Worm (Caenorhabditis elegans) whole organism, young adult: ENCODE results near the gene T05H4.11.

Experiments
- B0261.1 ChIP-seq: sonication (generic microtip); optimal IDR thresholded peaks from 2 replicates; lab custom pipeline; 2016; ENCODE audit warnings: mild to moderate bottlenecking, missing genetic modification characterization, moderate library complexity, missing compliant biosample characterization
- C17E4.6 ChIP-seq: fragments of 200-800 bp; sonication (Bioruptor generic); IDR thresholded peaks from 2 replicates; pipeline ENCODE4 v1.3.6; 2022; ENCODE audit warnings: missing genetic modification reagents, missing genetic modification characterization, missing compliant biosample characterization
- D2030.7 ChIP-seq: fragments of 200-800 bp; sonication (Bioruptor generic); IDR thresholded peaks from 2 replicates; pipeline ENCODE4 v1.3.6; 2022; ENCODE audit warnings: missing genetic modification reagents, missing genetic modification characterization, missing compliant biosample characterization
- F23B12.7 ChIP-seq: sonication (generic microtip); optimal IDR thresholded peaks from 2 replicates; lab custom pipeline; 2017; ENCODE audit warnings: missing genetic modification characterization, mild to moderate bottlenecking, missing compliant biosample characterization, antibody characterized with exemption, moderate library complexity; ENCODE audit not compliant: insufficient read depth
- F33H1.4 ChIP-seq: fragments of 200-800 bp; sonication (Bioruptor generic); IDR thresholded peaks from 2 replicates; pipeline ENCODE4 v1.3.6; 2022; ENCODE audit warnings: missing genetic modification reagents, missing genetic modification characterization, missing compliant biosample characterization
- F55B11.4 ChIP-seq: sonication (generic microtip); optimal IDR thresholded peaks from 2 replicates; lab custom pipeline; 2016; ENCODE audit warnings: missing compliant biosample characterization, missing genetic modification characterization, borderline replicate concordance; ENCODE audit not compliant: insufficient read depth
- F57C9.4 ChIP-seq: sonication (generic microtip); optimal IDR thresholded peaks from 2 replicates; lab custom pipeline; 2017; ENCODE audit warnings: mild to moderate bottlenecking, missing genetic modification characterization, missing compliant biosample characterization
- K12H6.12 ChIP-seq: fragments of 200-800 bp; sonication (Bioruptor generic); optimal IDR thresholded peaks from 2 replicates; lab custom pipeline; 2018; ENCODE audit warnings: mild to moderate bottlenecking, missing genetic modification characterization, missing compliant biosample characterization
- Y56A3A.18 ChIP-seq: fragments of 200-800 bp; sonication (Bioruptor generic); IDR thresholded peaks from 2 replicates; pipeline ENCODE4 v1.3.6; 2022; ENCODE audit warnings: missing genetic modification reagents, missing genetic modification characterization, missing compliant biosample characterization
- aptf-3 ChIP-seq: fragments of 200-800 bp; sonication (Bioruptor generic); IDR thresholded peaks from 2 replicates; pipeline ENCODE4 v1.3.6; 2022; ENCODE audit warnings: missing genetic modification characterization, missing compliant biosample characterization
- attf-5 ChIP-seq: fragments of 200-800 bp; sonication (Bioruptor generic); optimal IDR thresholded peaks from 2 replicates; lab custom pipeline; 2018; ENCODE audit warnings: mild to moderate bottlenecking, missing genetic modification characterization, missing compliant biosample characterization
- ceh-100 ChIP-seq: fragments of 200-800 bp; sonication (Bioruptor generic); IDR thresholded peaks from 2 replicates; pipeline ENCODE4 v1.3.6; 2022; ENCODE audit warnings: missing genetic modification reagents, missing genetic modification characterization, missing compliant biosample characterization
- ceh-58 ChIP-seq: fragments of 200-800 bp; sonication (Bioruptor generic); IDR thresholded peaks from 2 replicates; pipeline ENCODE4 v1.3.6; 2022; ENCODE audit warnings: missing genetic modification characterization, missing compliant biosample characterization
- ceh-79 ChIP-seq: sonication (generic microtip); optimal IDR thresholded peaks from 2 replicates; lab custom pipeline; 2017; ENCODE audit warnings: mild to moderate bottlenecking, missing genetic modification characterization, missing compliant biosample characterization
- chd-7 ChIP-seq: sonication (generic microtip); optimal IDR thresholded peaks from 2 replicates; lab custom pipeline; 2016; ENCODE audit warnings: mild to moderate bottlenecking, missing genetic modification characterization, moderate library complexity, missing compliant biosample characterization
- die-1 ChIP-seq: sonication (generic microtip); optimal IDR thresholded peaks from 2 replicates; lab custom pipeline; 2016; ENCODE audit warnings: missing genotype, mild to moderate bottlenecking, missing genetic modification characterization, missing compliant biosample characterization
- egl-18 ChIP-seq: fragments of 200-800 bp; sonication (Bioruptor generic); IDR thresholded peaks from 2 replicates; pipeline ENCODE4 v1.3.6; 2022; ENCODE audit warnings: missing genetic modification reagents, missing genetic modification characterization, missing compliant biosample characterization
- hlh-12 ChIP-seq: sonication (generic microtip); optimal IDR thresholded peaks from 2 replicates; lab custom pipeline; 2016; ENCODE audit warnings: missing genetic modification characterization, missing compliant biosample characterization
- hmg-1.2 ChIP-seq: fragments of 200-800 bp; sonication (Bioruptor generic); IDR thresholded peaks from 2 replicates; pipeline ENCODE4 v1.3.6; 2022; ENCODE audit warnings: missing genetic modification reagents, missing genetic modification characterization, missing compliant biosample characterization
- hmg-20 ChIP-seq: fragments of 200-800 bp; sonication (Bioruptor generic); IDR thresholded peaks from 2 replicates; pipeline ENCODE4 v1.3.6; 2022; ENCODE audit warnings: missing genetic modification reagents, missing genetic modification characterization, missing compliant biosample characterization
- hrde-1 ChIP-seq: sonication (generic microtip); optimal IDR thresholded peaks from 2 replicates; lab custom pipeline; 2016; ENCODE audit warnings: missing genetic modification characterization, mild to moderate bottlenecking, missing compliant biosample characterization, moderate library complexity, missing genotype, missing genetic modification reagents, borderline replicate concordance
- lin-40 ChIP-seq: sonication (generic microtip); optimal IDR thresholded peaks from 2 replicates; lab custom pipeline; 2016; ENCODE audit warnings: missing genetic modification characterization, mild to moderate bottlenecking, missing compliant biosample characterization, missing genotype, missing genetic modification reagents
- madf-8 ChIP-seq: fragments of 200-800 bp; sonication (Bioruptor generic); conservative IDR thresholded peaks from 2 replicates; pipeline ENCODE4 v1.3.6; 2022; ENCODE audit warnings: missing genetic modification reagents, missing genetic modification characterization, missing compliant biosample characterization
- mel-28 ChIP-seq: sonication (generic microtip); optimal IDR thresholded peaks from 2 replicates; lab custom pipeline; 2016; ENCODE audit warnings: borderline replicate concordance, mild to moderate bottlenecking, missing genetic modification characterization, missing compliant biosample characterization
- mes-4 ChIP-seq: sonication (generic microtip); optimal IDR thresholded peaks from 2 replicates; lab custom pipeline; 2016; ENCODE audit warnings: missing genotype, missing genetic modification characterization, missing compliant biosample characterization
- nfyb-1 ChIP-seq: fragments of 200-800 bp; sonication (Bioruptor generic); IDR thresholded peaks from 2 replicates; pipeline ENCODE4 v1.3.6; 2022; ENCODE audit warnings: missing genetic modification reagents, missing genetic modification characterization, missing compliant biosample characterization
- nhr-179 ChIP-seq: sonication (generic microtip); optimal IDR thresholded peaks from 2 replicates; lab custom pipeline; 2016; ENCODE audit warnings: mild to moderate bottlenecking, missing genetic modification characterization, missing compliant biosample characterization
- nhr-80 ChIP-seq: sonication (generic microtip); optimal IDR thresholded peaks from 2 replicates; lab custom pipeline; 2016; ENCODE audit warnings: missing genetic modification characterization, missing compliant biosample characterization
- sea-2 ChIP-seq: fragments of 200-800 bp; sonication (Bioruptor generic); IDR thresholded peaks from 2 replicates; pipeline ENCODE4 v1.3.6; 2022; ENCODE audit warnings: missing genetic modification characterization, missing compliant biosample characterization
- snpc-3.4 ChIP-seq: sonication (generic microtip); optimal IDR thresholded peaks from 2 replicates; lab custom pipeline; 2017; ENCODE audit warnings: missing genetic modification characterization, mild to moderate bottlenecking, missing compliant biosample characterization, antibody characterized with exemption, moderate library complexity, missing genotype, missing genetic modification reagents
- tbx-9 ChIP-seq: sonication (generic microtip); optimal IDR thresholded peaks from 2 replicates; lab custom pipeline; 2016; ENCODE audit warnings: borderline replicate concordance, missing genetic modification characterization, inconsistent platforms, missing compliant biosample characterization
- unc-130 ChIP-seq: sonication (generic microtip); optimal IDR thresholded peaks from 2 replicates; lab custom pipeline; 2016; ENCODE audit warnings: missing genetic modification reagents, missing genetic modification characterization, missing compliant biosample characterization
- xnd-1 ChIP-seq: sonication (generic microtip); optimal IDR thresholded peaks from 2 replicates; lab custom pipeline; 2016; ENCODE audit warnings: missing genotype, missing genetic modification reagents, missing genetic modification characterization, missing compliant biosample characterization
- zim-3 ChIP-seq: sonication (generic microtip); optimal IDR thresholded peaks from 2 replicates; lab custom pipeline; 2017; ENCODE audit warnings: mild to moderate bottlenecking, missing genetic modification characterization, moderate library complexity, missing compliant biosample characterization
- ztf-18 ChIP-seq: sonication (generic microtip); optimal IDR thresholded peaks from 2 replicates; lab custom pipeline; 2016; ENCODE audit warnings: missing genotype, mild to moderate bottlenecking, missing genetic modification characterization, missing compliant biosample characterization
- ztf-25 ChIP-seq: fragments of 200-800 bp; sonication (Bioruptor generic); IDR thresholded peaks from 2 replicates; pipeline ENCODE4 v1.3.6; 2022; ENCODE audit warnings: missing genetic modification reagents, missing genetic modification characterization, missing compliant biosample characterization

T05H4.11 gene

DNA sequence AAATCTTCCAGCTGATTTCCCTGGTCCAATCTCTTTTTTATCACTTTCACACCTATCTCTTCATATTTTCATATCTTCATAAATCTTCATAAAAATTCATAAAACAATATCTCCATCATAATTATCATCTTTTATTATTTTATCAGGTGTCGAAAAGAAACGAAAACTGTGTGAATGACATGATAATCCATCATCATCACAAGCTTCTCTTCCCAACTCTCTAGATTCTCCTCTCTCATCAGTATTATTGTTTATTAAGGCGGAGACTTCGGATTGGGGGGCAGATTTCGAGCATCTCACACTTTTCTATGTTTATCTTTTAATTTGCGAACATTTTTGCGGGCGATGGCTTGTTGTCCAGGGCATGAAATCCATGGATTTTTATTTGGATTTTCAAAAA is 38.2 kb upstream of the T05H4.11 start:
- TF ChIP-seq unc-130 (GFP tag; lab: Kevin White, UChicago) (no peak), C17E4.6 (GFP tag; lab: Robert Waterston, UW) (no peak), tbx-9 (tag; lab: Kevin White, UChicago) (no peak), chd-7 (tag; lab: Kevin White, UChicago) (no peak), hlh-12 (no peak), mes-4 (tag; lab: Kevin White, UChicago) (no peak), B0261.1 (no peak), nfyb-1 (GFP tag; lab: Robert Waterston, UW) (no peak), madf-8 (GFP tag; lab: Robert Waterston, UW) (no peak), K12H6.12 (tag; lab: Kevin White, UChicago) (no peak), ceh-58 (no peak), die-1 (tag; lab: Kevin White, UChicago) (no peak), Y56A3A.18 (GFP tag; lab: Robert Waterston, UW) (no peak)

DNA sequence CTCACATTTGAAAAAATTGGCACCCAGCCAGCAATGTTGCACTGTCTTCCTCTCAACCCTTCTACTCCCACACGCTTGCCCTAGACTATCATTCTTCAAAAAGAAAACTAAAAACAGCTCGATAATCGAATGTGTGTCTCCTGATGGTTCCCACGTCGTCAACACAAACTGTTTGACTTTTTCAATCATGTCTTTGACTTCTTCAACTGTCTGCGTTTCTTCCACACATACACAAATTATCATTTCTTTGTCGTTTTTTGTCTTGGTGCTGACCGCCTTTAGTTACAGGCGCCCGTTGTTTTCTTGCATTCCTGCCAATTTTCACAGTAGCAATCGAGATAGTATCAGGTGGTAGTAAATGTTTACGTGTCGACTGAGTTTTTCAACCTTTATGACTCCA is 36.5 kb upstream of the T05H4.11 start:
- TF ChIP-seq F55B11.4 (no peak), D2030.7 (GFP tag; lab: Robert Waterston, UW) (no peak), lin-40 (peak; percentile 7), nhr-179 (tag; lab: Kevin White, UChicago) (no peak), aptf-3 (GFP tag; lab: Robert Waterston, UW) (no peak), F23B12.7 (no peak), C17E4.6 (GFP tag; lab: Robert Waterston, UW) (no peak), F57C9.4 (tag; lab: Kevin White, UChicago) (no peak), ceh-100 (no peak), ceh-79 (tag; lab: Kevin White, UChicago) (no peak), attf-5 (peak; percentile 30), hmg-1.2 (GFP tag; lab: Robert Waterston, UW) (peak; percentile 22; the same call in 1 of the 2 replicates), ztf-25 (no peak), ceh-58 (no peak), egl-18 (GFP tag; lab: Robert Waterston, UW) (no peak), sea-2 (GFP tag; lab: Robert Waterston, UW) (no peak), snpc-3.4 (tag; lab: Kevin White, UChicago) (no peak), ztf-18 (tag; lab: Kevin White, UChicago) (no peak), nhr-80 (peak; percentile 48), xnd-1 (no peak)

DNA sequence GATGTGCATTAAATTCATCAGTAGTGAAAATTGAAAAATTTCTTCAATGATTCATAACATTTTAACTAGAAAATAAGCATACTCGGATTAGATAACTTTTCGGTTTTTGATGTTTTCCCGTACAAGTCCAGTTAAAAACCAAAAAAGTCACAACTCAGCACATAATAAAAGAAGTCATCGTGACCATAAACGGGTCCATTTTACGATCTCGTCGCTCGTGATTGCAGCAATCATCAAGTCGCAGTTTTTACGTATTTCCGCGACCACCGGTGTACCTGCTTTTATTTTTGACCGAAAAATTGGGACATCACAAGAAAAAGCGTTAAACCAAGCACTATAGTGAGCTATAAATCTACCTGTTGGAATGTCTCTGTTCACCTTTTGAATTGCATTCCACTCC is 35.2 kb upstream of the T05H4.11 start:
- no peak for TF ChIP-seq mel-28 (tag; lab: Kevin White, UChicago)
- TF ChIP-seq F33H1.4: no peak
- TF ChIP-seq hrde-1 (tag; lab: Kevin White, UChicago): no peak
- TF ChIP-seq hmg-20 (GFP tag; lab: Robert Waterston, UW): no peak

DNA sequence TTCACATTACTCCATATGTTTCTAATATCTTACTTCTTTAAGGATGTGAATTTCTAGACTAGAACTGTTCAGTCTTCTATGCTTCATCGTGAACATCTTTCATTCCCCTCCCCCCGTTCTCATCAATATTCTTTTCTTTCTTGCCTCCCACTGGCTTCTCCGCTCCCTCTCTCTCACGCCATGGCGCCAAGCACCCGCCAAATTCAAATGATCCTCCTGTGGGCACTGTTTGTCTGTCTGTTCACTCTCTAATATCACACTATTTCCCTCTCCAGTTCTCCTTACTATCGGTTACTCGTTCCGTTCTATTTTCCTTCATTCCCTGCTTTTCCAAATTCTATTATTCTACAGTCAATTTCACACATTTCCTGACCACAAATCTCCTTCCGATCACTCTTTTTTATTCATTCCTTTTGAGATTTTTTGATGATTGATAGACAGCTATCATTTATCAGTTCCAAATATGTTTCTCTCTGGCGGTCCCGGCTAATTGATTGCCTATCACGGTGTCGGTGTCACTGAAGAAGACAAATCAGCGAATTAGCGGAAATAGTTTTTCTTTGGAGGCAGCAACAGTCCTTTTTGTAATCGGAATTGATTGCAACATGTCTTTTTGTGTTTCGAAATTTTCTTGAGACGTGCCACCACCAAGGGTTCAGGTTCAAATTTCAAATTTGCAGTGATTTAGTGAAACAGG is 32.4 kb upstream of the T05H4.11 start:
- no peak for TF ChIP-seq zim-3 (tag; lab: Kevin White, UChicago)
- no peak for TF ChIP-seq C17E4.6 (GFP tag; lab: Robert Waterston, UW)
- TF ChIP-seq, all 124 proteins: peak for 0
